Fruit fly (Drosophila melanogaster) whole organism, wandering third instar larva: ENCODE data around the gene NdufA3.

Experiments used
- CG9705 ChIP-seq: fragments of 200-800 bp; sonication (Bioruptor generic); optimal IDR thresholded peaks from 2 replicates; lab custom pipeline; 2018; ENCODE audit warnings: missing biosample characterization, mild to moderate bottlenecking, missing genetic modification characterization
- Hnf4 ChIP-seq: fragments of 200-800 bp; sonication (Bioruptor generic); optimal IDR thresholded peaks from 2 replicates; lab custom pipeline; 2016; ENCODE audit warnings: missing biosample characterization, mild to moderate bottlenecking, missing genetic modification characterization
- Hr78 ChIP-seq: fragments of >200 bp; optimal IDR thresholded peaks from 2 replicates; lab custom pipeline; 2017; ENCODE audit warnings: missing biosample characterization, missing genetic modification characterization
- Mio ChIP-seq: sonication (Bioruptor generic); optimal IDR thresholded peaks from 2 replicates; lab custom pipeline; 2016; ENCODE audit warnings: missing biosample characterization, missing genetic modification characterization
- Myc ChIP-seq: fragments of >200 bp; optimal IDR thresholded peaks from 2 replicates; lab custom pipeline; 2017
- foxo ChIP-seq, 2 experiments: fragments of 200-800 bp; sonication (Bioruptor generic); optimal IDR thresholded peaks; 2 replicates in 1 of 2; 3 replicates in 1 of 2; lab custom pipeline; 2016 to 2017; ENCODE audit warnings: missing biosample characterization in 2 of 2, missing genetic modification characterization in 2 of 2
- fru ChIP-seq: fragments of 200-800 bp; sonication (Bioruptor generic); optimal IDR thresholded peaks from 3 replicates; lab custom pipeline; 2016; ENCODE audit warnings: missing biosample characterization, mild to moderate bottlenecking, missing genetic modification characterization
- h ChIP-seq: fragments of 200-800 bp; sonication (Bioruptor generic); optimal IDR thresholded peaks from 3 replicates; lab custom pipeline; 2016; ENCODE audit warnings: missing biosample characterization, mild to moderate bottlenecking, missing genetic modification characterization
- psq ChIP-seq: fragments of 200-800 bp; sonication (Bioruptor generic); optimal IDR thresholded peaks from 3 replicates; lab custom pipeline; 2017; ENCODE audit warnings: missing biosample characterization, mild to moderate bottlenecking, missing genetic modification characterization, moderate library complexity
- usp ChIP-seq: fragments of >200 bp; optimal IDR thresholded peaks from 2 replicates; lab custom pipeline; 2017; ENCODE audit warnings: missing biosample characterization, missing genetic modification characterization

DNA sequence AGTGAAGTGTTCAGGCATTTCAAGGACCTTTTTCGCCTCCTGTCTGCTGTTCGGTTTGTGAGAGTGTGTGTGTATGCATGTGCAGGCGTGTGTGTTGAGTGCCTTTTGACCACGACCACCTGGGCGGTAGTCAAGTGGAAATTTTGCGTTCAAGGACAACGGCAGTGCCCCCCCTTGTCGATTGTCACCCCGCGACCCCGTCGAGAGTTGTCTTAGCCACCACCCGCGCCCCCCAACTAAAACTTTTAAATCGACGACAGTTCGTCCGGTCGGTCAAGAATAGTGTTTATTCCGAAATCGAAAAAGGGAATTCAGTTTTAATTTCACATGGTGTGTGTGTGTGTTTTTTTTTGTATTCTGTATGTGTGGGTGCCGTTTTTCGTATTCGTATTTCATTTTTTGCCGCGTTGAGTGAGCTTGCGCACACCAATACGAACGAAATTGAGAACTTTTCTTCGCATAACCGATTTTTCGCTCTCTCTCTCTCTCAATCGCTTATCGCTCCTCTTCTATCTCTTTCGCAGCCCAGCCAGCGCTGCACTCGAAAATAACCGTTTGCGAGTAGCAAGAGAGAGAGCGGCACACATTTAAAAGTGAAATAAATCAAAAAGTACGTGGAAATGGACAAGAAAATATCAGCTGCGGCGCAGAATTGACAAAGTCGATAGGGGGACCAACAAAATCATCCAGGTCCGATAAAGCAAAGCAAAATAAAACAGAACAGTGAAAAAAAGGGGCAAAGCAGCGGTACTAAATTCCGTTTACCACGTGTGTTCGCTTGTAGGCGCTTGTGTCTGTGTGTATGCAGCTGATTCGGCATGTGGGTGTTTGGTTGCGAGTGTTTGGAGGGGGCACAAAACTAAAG, 4.0 kb upstream of the NdufA3 start:
- TF ChIP-seq usp (GFP tag; lab: Kevin White, UChicago): no peak
- no peak for TF ChIP-seq Hr78 (GFP tag; lab: Kevin White, UChicago)
- peak; percentile 50 for TF ChIP-seq psq (GFP tag; lab: Kevin White, UChicago)
- no peak for TF ChIP-seq Mio (GFP tag; lab: Kevin White, UChicago)
- TF ChIP-seq h (GFP tag; lab: Kevin White, UChicago): no peak
- peak; percentile 64 for TF ChIP-seq Myc (lab: Kevin White, UChicago)
- TF ChIP-seq Hnf4: no peak
- no peak for TF ChIP-seq foxo (GFP tag; optimal IDR thresholded peaks at IDR 0.05; lab: Kevin White, UChicago)
- no peak for TF ChIP-seq fru (GFP tag; lab: Kevin White, UChicago)
- no peak for TF ChIP-seq CG9705 (GFP tag; lab: Kevin White, UChicago)
